Worm (Caenorhabditis elegans): ENCODE results near the gene F43C1.7.

F43C1.7 gene

ce11 chrIII:4227363-4227762 is 15.0 kb downstream of the F43C1.7 start:
- TF ChIP-seq unc-62 (GFP tag; optimal IDR thresholded peaks at IDR 0.05), result no peak

- TF ChIP-seq unc-62 (GFP tag; optimal IDR thresholded peaks at IDR 0.05), result no peak
Measured at ce11 chrIII:4224722-4225121, 17.7 kb downstream of the F43C1.7 start.

DNA sequence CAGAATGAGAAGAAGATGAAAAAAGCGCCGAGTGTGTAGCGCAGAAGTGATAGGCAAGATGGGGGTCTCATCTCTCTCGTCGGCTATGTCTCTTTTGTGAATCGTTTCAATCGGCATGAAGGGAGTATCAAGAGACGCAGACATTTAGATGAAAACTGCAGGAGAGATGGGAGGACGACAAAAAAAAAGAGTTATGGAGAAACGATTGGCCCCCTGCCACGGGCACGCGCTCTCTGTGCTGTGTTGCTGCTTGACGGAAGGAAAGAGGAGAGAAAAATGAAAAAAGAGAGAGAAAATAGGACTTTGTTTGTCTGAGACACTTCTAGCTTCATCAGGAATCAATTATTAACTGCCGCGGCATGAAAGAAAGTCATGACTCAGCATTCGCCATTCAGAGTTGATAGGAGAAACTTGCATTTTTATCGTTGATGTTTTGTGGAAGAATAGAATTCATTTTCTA is 18.7 kb downstream of the F43C1.7 start:
- no peak for TF ChIP-seq unc-62 (GFP tag; optimal IDR thresholded peaks at IDR 0.05)

ce11 chrIII:4221527-4221926 is 20.8 kb downstream of the F43C1.7 start:
- no peak for TF ChIP-seq unc-62 (GFP tag; optimal IDR thresholded peaks at IDR 0.05)

DNA sequence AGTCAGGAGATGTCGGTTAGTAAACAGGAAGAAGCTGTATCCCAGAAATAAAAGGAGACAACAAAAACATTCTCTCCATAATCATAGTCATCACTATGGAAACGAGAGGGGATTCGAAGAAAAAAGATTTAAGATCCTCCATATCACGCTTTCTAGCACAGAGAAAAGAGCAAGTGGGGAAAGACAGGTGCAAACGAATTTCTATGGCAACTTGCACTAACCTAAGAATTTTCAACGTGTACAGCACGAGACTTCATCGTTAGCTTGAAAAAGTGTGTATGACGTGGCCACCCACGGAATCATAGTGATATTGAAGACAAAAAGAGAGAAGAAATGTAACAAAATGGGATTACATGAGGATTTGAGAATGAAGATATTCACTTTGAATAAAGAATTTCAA is 21.5 kb downstream of the F43C1.7 start:
- TF ChIP-seq unc-62 (GFP tag; optimal IDR thresholded peaks at IDR 0.05), result no peak

DNA sequence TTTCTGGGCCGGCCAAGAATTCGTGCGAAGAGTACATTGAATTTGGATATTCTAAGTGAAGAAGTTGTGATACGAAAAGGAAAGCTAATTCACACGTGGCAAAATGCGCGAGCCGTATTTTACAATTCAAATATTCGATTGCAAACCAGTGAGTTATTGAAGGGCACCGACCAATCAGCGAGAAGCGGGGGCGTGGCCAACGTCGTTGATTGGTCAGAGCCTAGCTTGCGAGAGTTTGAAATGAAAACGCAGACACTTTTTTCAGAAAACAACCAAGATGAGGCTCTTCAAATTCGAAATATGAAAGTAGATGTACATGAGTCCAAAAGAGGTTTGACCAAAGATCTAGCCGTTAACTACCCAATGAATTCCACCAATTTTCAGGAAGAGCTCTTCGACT is 31.7 kb downstream of the F43C1.7 start:
- no peak for TF ChIP-seq unc-62 (GFP tag; optimal IDR thresholded peaks at IDR 0.05)

ce11 chrIII:4209188-4209587 is 33.2 kb downstream of the F43C1.7 start, which contains the start of gene phlp-2:
Gene phlp-2, plus strand, starts transcription at chrIII:4209488.
- TF ChIP-seq unc-62 (GFP tag; optimal IDR thresholded peaks at IDR 0.05), result no peak

DNA sequence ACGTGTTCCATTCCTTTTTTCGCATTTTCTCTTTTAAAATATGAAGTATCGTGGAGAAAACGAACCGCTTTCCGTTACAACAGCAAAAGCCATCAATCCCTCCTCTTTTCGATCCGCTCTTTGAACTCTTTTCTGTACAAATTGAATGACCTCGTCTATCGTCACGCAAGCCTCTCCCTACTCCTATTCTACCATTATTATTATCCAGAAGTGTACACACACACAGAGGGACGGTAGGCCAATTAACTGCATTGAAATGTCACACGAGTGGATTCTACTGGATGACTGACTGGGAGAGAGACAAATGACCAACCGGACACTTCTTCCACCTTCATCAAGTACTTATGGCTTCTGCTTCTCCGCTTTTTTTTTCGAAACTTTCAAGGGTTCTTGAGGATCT is 34.2 kb downstream of the F43C1.7 start:
- TF ChIP-seq unc-62 (GFP tag; optimal IDR thresholded peaks at IDR 0.05), result no peak

ce11 chrIII:4205751-4206327 is 36.5 kb downstream of the F43C1.7 start, which contains the start of gene R74.8:
Gene R74.8, plus strand, starts transcription at chrIII:4206277.
- no peak for TF ChIP-seq unc-62 (GFP tag; optimal IDR thresholded peaks at IDR 0.05)

- no peak for TF ChIP-seq unc-62 (GFP tag; optimal IDR thresholded peaks at IDR 0.05)
Measured at ce11 chrIII:4204964-4205363, 37.4 kb downstream of the F43C1.7 start.

DNA sequence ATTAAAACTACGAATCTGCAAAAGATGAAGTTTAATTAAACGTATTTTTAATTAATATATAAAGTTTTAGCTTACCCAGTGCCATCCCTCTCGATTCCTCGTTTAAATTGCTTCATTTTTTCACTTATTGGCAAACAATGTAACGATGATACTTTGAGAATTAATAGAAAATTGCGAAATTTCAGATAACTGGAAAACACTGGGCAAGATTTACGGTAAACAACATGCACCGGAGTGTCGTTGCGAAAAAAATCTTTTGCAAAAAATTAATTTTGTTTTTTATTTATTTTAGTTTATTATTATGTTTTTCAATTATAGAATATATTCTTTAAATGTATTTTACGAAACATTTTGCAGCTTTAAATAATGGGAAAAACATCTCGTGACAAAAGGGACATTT is 38.3 kb downstream of the F43C1.7 start, which contains the start of the genes pelo-1 and R74.7:
Gene pelo-1 (minus strand): TSS at position 151 of the 400 bp plus-strand sequence.
Gene R74.7 (plus strand): TSS at position 358 of the 400 bp plus-strand sequence.
- no peak for TF ChIP-seq unc-62 (GFP tag; optimal IDR thresholded peaks at IDR 0.05)

- no peak for TF ChIP-seq unc-62 (GFP tag; optimal IDR thresholded peaks at IDR 0.05)
Measured at ce11 chrIII:4196988-4197384, 45.4 kb downstream of the F43C1.7 start, which contains the start of gene asd-1. Gene asd-1, plus strand, starts transcription at chrIII:4197285.

ce11 chrIII:4196301-4196987 is 45.9 kb downstream of the F43C1.7 start:
- no peak for TF ChIP-seq unc-62 (GFP tag; optimal IDR thresholded peaks at IDR 0.05)

DNA sequence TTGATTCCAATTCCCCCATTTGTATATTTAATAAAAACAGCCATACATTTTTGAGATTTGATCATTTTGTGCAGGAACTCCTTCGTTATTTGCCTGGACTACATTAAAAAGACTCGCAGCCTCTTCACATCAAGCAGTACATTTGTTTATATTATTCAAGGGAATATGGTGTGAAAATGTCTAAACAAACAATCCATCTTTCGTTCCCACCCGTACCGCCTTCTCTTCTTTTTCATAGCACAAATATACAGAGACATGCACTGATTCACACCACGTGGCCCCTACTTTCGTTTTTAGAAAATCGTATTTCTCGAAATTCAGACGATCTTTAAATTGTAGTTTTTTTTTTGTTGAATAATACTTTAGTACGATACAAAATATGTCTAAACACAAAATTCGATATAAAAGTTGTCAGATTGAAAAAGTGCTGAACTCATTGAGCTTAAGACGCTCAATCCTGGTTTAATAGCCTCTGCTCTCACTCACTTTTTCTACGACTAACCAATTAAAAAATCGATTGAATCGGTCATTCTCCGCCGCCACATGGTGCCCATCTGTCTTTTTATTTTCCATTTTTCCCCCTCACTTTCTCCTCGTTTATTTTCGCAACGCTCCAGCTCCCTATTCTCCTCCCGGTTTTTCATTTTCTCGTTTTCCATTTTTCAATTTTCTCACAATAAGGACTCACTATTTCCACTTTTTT is 46.9 kb downstream of the F43C1.7 start:
- no peak for TF ChIP-seq unc-62 (GFP tag; optimal IDR thresholded peaks at IDR 0.05)

ce11 chrIII:4194349-4195110 is 47.8 kb downstream of the F43C1.7 start:
- TF ChIP-seq unc-62 (GFP tag; optimal IDR thresholded peaks at IDR 0.05), result no peak

ce11 chrIII:4193659-4194103 is 48.7 kb downstream of the F43C1.7 start, which contains the start of gene xbp-1:
Gene xbp-1, plus strand, starts transcription at chrIII:4193809.
- TF ChIP-seq unc-62 (GFP tag; optimal IDR thresholded peaks at IDR 0.05), result no peak

Measured in whole organism, dauer.